Fruit fly (Drosophila melanogaster) whole organism, embryonic: ENCODE measurements around the gene thoc7.
A peak's percentile ranks its signal among the peaks of the same experiment; 100 is the strongest.

Experiments used
- Adf1 ChIP-seq: fragments of 200-800 bp; sonication (Bioruptor generic); IDR thresholded peaks from 2 replicates; pipeline ENCODE4 v1.3.6; 2022; ENCODE audit warnings: missing biosample characterization, missing genetic modification characterization
- Asciz ChIP-seq: fragments of 200-800 bp; sonication (Bioruptor generic); optimal IDR thresholded peaks from 2 replicates; lab custom pipeline; 2017; ENCODE audit warnings: missing biosample characterization, mild to moderate bottlenecking, missing genetic modification characterization, missing genetic modification reagents
- CG10366 ChIP-seq: fragments of 200-800 bp; sonication (Bioruptor generic); IDR thresholded peaks from 2 replicates; pipeline ENCODE4 v1.3.6; 2022; ENCODE audit warnings: missing biosample characterization, missing genetic modification characterization
- CG13287 ChIP-seq: fragments of 200-800 bp; sonication (Bioruptor generic); IDR thresholded peaks from 2 replicates; pipeline ENCODE4 v1.3.6; 2022; ENCODE audit warnings: missing biosample characterization, missing genetic modification characterization; ENCODE audit not compliant: partially characterized antibody
- CG15073 ChIP-seq: fragments of 200-800 bp; sonication (Bioruptor generic); optimal IDR thresholded peaks from 2 replicates; lab custom pipeline; 2016; ENCODE audit warnings: missing biosample characterization, missing genetic modification characterization
- CG1529 ChIP-seq: fragments of 200-800 bp; sonication (Bioruptor generic); optimal IDR thresholded peaks from 3 replicates; lab custom pipeline; 2018; ENCODE audit warnings: missing biosample characterization, missing genetic modification characterization
- CG2129 ChIP-seq: fragments of 200-800 bp; sonication (Bioruptor generic); IDR thresholded peaks from 2 replicates; pipeline ENCODE4 v1.3.6; 2022; ENCODE audit warnings: missing biosample characterization, missing genetic modification characterization; ENCODE audit not compliant: partially characterized antibody
- CG30020 ChIP-seq: fragments of 200-800 bp; optimal IDR thresholded peaks from 2 replicates; lab custom pipeline; 2019; ENCODE audit warnings: missing biosample characterization, mild to moderate bottlenecking, missing genetic modification characterization, moderate library complexity
- CG31224 ChIP-seq: fragments of 200-800 bp; sonication (Bioruptor generic); IDR thresholded peaks from 2 replicates; pipeline ENCODE4 v1.3.6; 2022; ENCODE audit warnings: missing biosample characterization, missing genetic modification characterization
- CG31441 ChIP-seq: fragments of 200-800 bp; sonication (Bioruptor generic); IDR thresholded peaks from 2 replicates; pipeline ENCODE4 v1.3.6; 2022; ENCODE audit warnings: missing biosample characterization, missing genetic modification characterization
- CG32772 ChIP-seq: fragments of 200-800 bp; sonication (Bioruptor generic); IDR thresholded peaks from 2 replicates; pipeline ENCODE4 v1.3.6; 2022; ENCODE audit warnings: missing biosample characterization, missing genetic modification characterization
- CG4328 ChIP-seq: fragments of 200-800 bp; sonication (Bioruptor generic); optimal IDR thresholded peaks from 3 replicates; lab custom pipeline; 2017; ENCODE audit warnings: missing biosample characterization, missing genetic modification reagents, missing genetic modification characterization
- CG4854 ChIP-seq: fragments of 200-800 bp; sonication (Bioruptor generic); optimal IDR thresholded peaks from 2 replicates; lab custom pipeline; 2016; ENCODE audit warnings: missing biosample characterization, missing genetic modification characterization, inconsistent platforms
- CG8089 ChIP-seq: fragments of 200-800 bp; sonication (Bioruptor generic); optimal IDR thresholded peaks from 3 replicates; lab custom pipeline; 2016; ENCODE audit warnings: missing biosample characterization, missing genetic modification characterization
- CG9437 ChIP-seq: fragments of 200-800 bp; sonication (Bioruptor generic); optimal IDR thresholded peaks from 2 replicates; lab custom pipeline; 2018; ENCODE audit warnings: missing biosample characterization, mild to moderate bottlenecking, missing genetic modification characterization
- CG9797 ChIP-seq: fragments of 200-800 bp; sonication (Bioruptor generic); optimal IDR thresholded peaks from 3 replicates; lab custom pipeline; 2018; ENCODE audit warnings: missing biosample characterization, mild to moderate bottlenecking, missing genetic modification characterization
- Camta ChIP-seq: fragments of 200-800 bp; sonication (Bioruptor generic); optimal IDR thresholded peaks from 2 replicates; lab custom pipeline; 2016; ENCODE audit warnings: missing biosample characterization, missing genetic modification characterization
- E2f2 ChIP-seq: fragments of 200-800 bp; sonication (Bioruptor generic); IDR thresholded peaks from 2 replicates; pipeline ENCODE4 v1.3.6; 2022; ENCODE audit warnings: missing biosample characterization, missing genetic modification characterization
- Fer2 ChIP-seq: fragments of 200-800 bp; sonication (Bioruptor generic); optimal IDR thresholded peaks from 2 replicates; lab custom pipeline; 2018; ENCODE audit warnings: missing biosample characterization, mild to moderate bottlenecking, missing genetic modification characterization, moderate library complexity
- GATAe ChIP-seq: fragments of 200-800 bp; sonication (Bioruptor generic); conservative IDR thresholded peaks from 2 replicates; pipeline ENCODE4 v1.3.6; 2022; ENCODE audit warnings: missing biosample characterization, missing genetic modification characterization
- Gug ChIP-seq: fragments of 200-800 bp; sonication (Bioruptor generic); IDR thresholded peaks from 4 replicates; pipeline ENCODE4 v1.3.6; 2022; ENCODE audit warnings: missing biosample characterization, missing genetic modification characterization
- Hey ChIP-seq: fragments of 200-800 bp; sonication (Bioruptor generic); optimal IDR thresholded peaks from 3 replicates; lab custom pipeline; 2018; ENCODE audit warnings: missing biosample characterization, mild to moderate bottlenecking, missing genetic modification characterization
- Hr51 ChIP-seq, 2 experiments: fragments of 200-800 bp; sonication (Bioruptor generic); optimal IDR thresholded peaks; 2 replicates in 1 of 2; 3 replicates in 1 of 2; lab custom pipeline; 2016 to 2018; ENCODE audit warnings: missing biosample characterization in 2 of 2, missing genetic modification characterization in 2 of 2, mild to moderate bottlenecking in 1 of 2, moderate library complexity in 1 of 2
- Mes4 ChIP-seq: fragments of 200-800 bp; sonication (Bioruptor generic); optimal IDR thresholded peaks from 2 replicates; lab custom pipeline; 2016; ENCODE audit warnings: missing biosample characterization, missing genetic modification characterization
- Poxn ChIP-seq: fragments of 200-800 bp; sonication (Bioruptor generic); IDR thresholded peaks from 2 replicates; pipeline ENCODE4 v1.3.6; 2022; ENCODE audit warnings: missing biosample characterization, missing genetic modification characterization
- Stat92E ChIP-seq, 3 experiments: fragments of >200 bp in 2 of 3; fragments of 200-800 bp in 1 of 3; sonication (Bioruptor generic) in 1 of 3; optimal IDR thresholded peaks; 2 replicates each; lab custom pipeline; 2017 to 2019; ENCODE audit warnings: missing biosample characterization in 3 of 3, missing genetic modification characterization in 3 of 3, mild to moderate bottlenecking in 1 of 3, moderate library complexity in 1 of 3
- TFAM ChIP-seq: fragments of 200-800 bp; sonication (Bioruptor generic); optimal IDR thresholded peaks from 2 replicates; lab custom pipeline; 2017; ENCODE audit warnings: missing biosample characterization, missing genetic modification characterization, inconsistent platforms
- ab ChIP-seq: fragments of 200-800 bp; sonication (Bioruptor generic); optimal IDR thresholded peaks from 2 replicates; lab custom pipeline; 2016; ENCODE audit warnings: missing biosample characterization, missing genetic modification characterization
- bcd ChIP-seq: fragments of 200-800 bp; sonication (Bioruptor generic); optimal IDR thresholded peaks from 2 replicates; lab custom pipeline; 2017; ENCODE audit warnings: missing biosample characterization, mild to moderate bottlenecking, missing genetic modification characterization
- bsh ChIP-seq, 2 experiments: fragments of 200-800 bp; sonication (Bioruptor generic); optimal IDR thresholded peaks; 2 replicates each; lab custom pipeline; 2017 to 2018; ENCODE audit warnings: mild to moderate bottlenecking in 2 of 2, missing biosample characterization in 2 of 2, missing genetic modification characterization in 2 of 2, moderate library complexity in 1 of 2
- cg ChIP-seq: fragments of 200-800 bp; sonication (Bioruptor generic); optimal IDR thresholded peaks from 3 replicates; lab custom pipeline; 2019; ENCODE audit warnings: missing biosample characterization, mild to moderate bottlenecking, missing genetic modification characterization, moderate library complexity
- crc ChIP-seq: fragments of 200-800 bp; sonication (Bioruptor generic); optimal IDR thresholded peaks from 2 replicates; lab custom pipeline; 2016; ENCODE audit warnings: missing biosample characterization, missing genetic modification characterization
- croc ChIP-seq: fragments of 200-800 bp; sonication (Bioruptor generic); conservative IDR thresholded peaks from 3 replicates; pipeline ENCODE4 v1.3.6; 2022; ENCODE audit warnings: missing biosample characterization, missing genetic modification characterization
- crol ChIP-seq: fragments of 200-800 bp; sonication (Bioruptor generic); IDR thresholded peaks from 2 replicates; pipeline ENCODE4 v1.3.6; 2022; ENCODE audit warnings: missing biosample characterization, missing genetic modification characterization
- ftz-f1 ChIP-seq: fragments of 200-800 bp; sonication (Bioruptor generic); optimal IDR thresholded peaks from 2 replicates; lab custom pipeline; 2016; ENCODE audit warnings: missing biosample characterization, missing genetic modification characterization
- gcm ChIP-seq: fragments of 200-800 bp; sonication (Bioruptor generic); optimal IDR thresholded peaks from 2 replicates; lab custom pipeline; 2019; ENCODE audit warnings: missing biosample characterization, mild to moderate bottlenecking, missing genetic modification characterization, moderate library complexity
- gem ChIP-seq: fragments of 200-800 bp; sonication (Bioruptor generic); optimal IDR thresholded peaks from 2 replicates; lab custom pipeline; 2019; ENCODE audit warnings: missing biosample characterization, mild to moderate bottlenecking, missing genetic modification characterization, moderate library complexity
- gt ChIP-seq: fragments of 200-800 bp; sonication (Bioruptor generic); IDR thresholded peaks from 2 replicates; pipeline ENCODE4 v1.3.6; 2022; ENCODE audit warnings: missing biosample characterization, missing genetic modification characterization
- ham ChIP-seq: fragments of 200-800 bp; sonication (Bioruptor generic); IDR thresholded peaks from 2 replicates; pipeline ENCODE4 v1.3.6; 2022; ENCODE audit warnings: missing biosample characterization, missing genetic modification characterization
- jing ChIP-seq: fragments of 200-800 bp; sonication (Bioruptor generic); optimal IDR thresholded peaks from 2 replicates; lab custom pipeline; 2018; ENCODE audit warnings: missing biosample characterization, mild to moderate bottlenecking, missing genetic modification characterization
- nerfin-2 ChIP-seq: fragments of 200-800 bp; sonication (Bioruptor generic); IDR thresholded peaks from 2 replicates; pipeline ENCODE4 v1.3.6; 2022; ENCODE audit warnings: missing biosample characterization, missing genetic modification characterization; ENCODE audit not compliant: partially characterized antibody
- odd ChIP-seq: fragments of 200-800 bp; sonication (Bioruptor generic); optimal IDR thresholded peaks from 2 replicates; lab custom pipeline; 2017; ENCODE audit warnings: missing biosample characterization, mild to moderate bottlenecking, missing genetic modification characterization
- pb ChIP-seq: fragments of 200-800 bp; sonication (Bioruptor generic); optimal IDR thresholded peaks from 3 replicates; lab custom pipeline; 2016; ENCODE audit warnings: missing biosample characterization, missing genetic modification characterization
- scrt ChIP-seq: fragments of 200-800 bp; sonication (Bioruptor generic); optimal IDR thresholded peaks from 2 replicates; lab custom pipeline; 2018; ENCODE audit warnings: missing biosample characterization, mild to moderate bottlenecking, missing genetic modification characterization, moderate library complexity
- sqz ChIP-seq: fragments of 200-800 bp; sonication (Bioruptor generic); optimal IDR thresholded peaks from 3 replicates; lab custom pipeline; 2018; ENCODE audit warnings: missing biosample characterization, mild to moderate bottlenecking, missing genetic modification characterization
- wdn ChIP-seq: fragments of 200-800 bp; sonication (Bioruptor generic); IDR thresholded peaks from 2 replicates; pipeline ENCODE4 v1.3.6; 2022; ENCODE audit warnings: missing biosample characterization, missing genetic modification characterization
- wek ChIP-seq: fragments of 200-800 bp; sonication (Bioruptor generic); optimal IDR thresholded peaks from 3 replicates; lab custom pipeline; 2018; ENCODE audit warnings: missing biosample characterization, mild to moderate bottlenecking, missing genetic modification characterization, moderate library complexity
- yki ChIP-seq: fragments of >200 bp; optimal IDR thresholded peaks from 3 replicates; lab custom pipeline; 2018

The thoc7 gene

DNA sequence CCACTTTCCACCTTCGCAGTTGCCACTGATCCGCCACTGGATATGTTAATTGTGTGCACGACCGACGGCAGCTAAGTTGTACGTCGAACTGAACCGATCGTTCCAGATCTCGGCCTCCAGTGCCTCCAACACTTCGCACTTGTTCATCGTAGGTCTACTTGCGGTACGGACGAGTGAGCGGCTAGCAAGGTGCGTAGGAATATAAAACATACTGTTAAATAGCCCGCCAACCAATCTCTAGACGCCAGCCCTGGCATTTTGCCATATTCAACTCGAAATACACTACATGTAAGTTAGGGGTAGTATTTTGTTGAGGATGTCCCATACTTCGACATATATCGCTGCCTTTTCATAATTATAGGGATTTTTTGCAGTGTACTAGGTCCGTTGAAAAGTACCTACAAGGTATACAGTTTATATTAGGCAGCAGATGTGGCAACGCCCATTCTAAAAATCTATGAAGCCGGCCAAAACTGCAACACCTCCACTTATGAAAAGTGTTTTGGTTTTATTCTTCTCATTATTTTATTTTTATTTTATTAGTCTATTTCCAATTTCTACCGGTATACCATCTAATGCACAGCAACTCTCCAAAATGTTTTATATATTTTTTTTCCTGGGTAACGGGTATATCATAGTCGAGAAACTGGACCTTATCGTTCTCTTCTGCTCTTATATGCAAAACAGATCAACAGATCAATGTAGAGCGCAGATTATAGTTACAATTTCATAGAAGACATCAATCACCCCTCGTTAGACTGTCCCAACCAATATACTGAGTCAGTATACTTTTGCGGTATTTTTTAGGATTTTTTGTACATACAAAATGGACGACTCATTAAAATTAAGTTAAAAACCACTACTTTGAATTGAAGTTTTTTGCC, 10.8 kb upstream of the thoc7 start, which contains the start of the genes pyx and CG33229 (continued):
- TF ChIP-seq Hr51 (GFP tag; optimal IDR thresholded peaks at IDR 0.05; lab: Kevin White, UChicago): peak; percentile 71 to 84
- no peak; the same call in 1 of the 2 replicates for TF ChIP-seq gt (GFP tag; lab: Robert Waterston, UW)
- TF ChIP-seq CG15073 (GFP tag; lab: Kevin White, UChicago): peak; percentile 51
- peak; percentile 80 for TF ChIP-seq CG4854 (GFP tag; lab: Kevin White, UChicago)
- peak; percentile 31 for TF ChIP-seq TFAM (GFP tag; lab: Kevin White, UChicago)
- peak; percentile 47 for TF ChIP-seq CG1529 (GFP tag; lab: Kevin White, UChicago)
- no peak for TF ChIP-seq GATAe (GFP tag; lab: Robert Waterston, UW)
- TF ChIP-seq wek (GFP tag; lab: Kevin White, UChicago): peak; percentile 98
- peak; percentile 80; the same call in 1 of the 2 replicates for TF ChIP-seq CG31441 (GFP tag; lab: Robert Waterston, UW)
- peak; percentile 59 for TF ChIP-seq CG30020 (tag; lab: Kevin White, UChicago)
- TF ChIP-seq bsh (GFP tag; optimal IDR thresholded peaks at IDR 0.05; lab: Kevin White, UChicago): peak; percentile 46 to 75
- peak; percentile 80 for TF ChIP-seq Camta (GFP tag; lab: Kevin White, UChicago)
- 0 out of 2 replicates have a peak, but pooled peaks have one; percentile 6 for TF ChIP-seq crol (GFP tag; lab: Robert Waterston, UW)
- peak; percentile 20 for TF ChIP-seq CG9797 (GFP tag; lab: Kevin White, UChicago)
- TF ChIP-seq cg (GFP tag; lab: Kevin White, UChicago): no peak
- TF ChIP-seq bcd (GFP tag; lab: Kevin White, UChicago): peak; percentile 86
- TF ChIP-seq CG2129 (GFP tag; lab: Robert Waterston, UW): no peak
- TF ChIP-seq E2f2 (GFP tag; lab: Robert Waterston, UW): peak; percentile 93
- peak; percentile 40; the same call in 1 of the 2 replicates for TF ChIP-seq Poxn
- TF ChIP-seq ftz-f1 (GFP tag; lab: Kevin White, UChicago): peak; percentile 27
- peak; percentile 18; the same call in 1 of the 2 replicates for TF ChIP-seq ham
- TF ChIP-seq crc (GFP tag; lab: Kevin White, UChicago): peak; percentile 60
- TF ChIP-seq nerfin-2: no peak
- TF ChIP-seq gem (tag; lab: Kevin White, UChicago): peak; percentile 91
- TF ChIP-seq Asciz (GFP tag; lab: Kevin White, UChicago): peak; percentile 64
- peak; percentile 75 for TF ChIP-seq wdn
- TF ChIP-seq jing (GFP tag; lab: Kevin White, UChicago): no peak
- TF ChIP-seq scrt (GFP tag; lab: Kevin White, UChicago): peak; percentile 70
- peak; percentile 66 for TF ChIP-seq CG8089
- TF ChIP-seq Gug (GFP tag; lab: Robert Waterston, UW): peak; percentile 83
- peak; percentile 79 for TF ChIP-seq CG31224 (GFP tag; lab: Robert Waterston, UW)
- peak; percentile 80 for TF ChIP-seq CG10366 (GFP tag; lab: Robert Waterston, UW)
- peak; percentile 45 for TF ChIP-seq odd (GFP tag; lab: Kevin White, UChicago)
- TF ChIP-seq CG13287 (GFP tag; lab: Robert Waterston, UW): peak; percentile 28; the same call in 1 of the 2 replicates
- TF ChIP-seq Hey (tag; lab: Kevin White, UChicago): peak; percentile 44
- TF ChIP-seq pb (GFP tag; lab: Kevin White, UChicago): peak; percentile 44
- peak; percentile 47 for TF ChIP-seq gcm (GFP tag; lab: Kevin White, UChicago)
- TF ChIP-seq CG9437 (GFP tag; lab: Kevin White, UChicago): peak; percentile 83
- peak; percentile 56; the same call in 1 of the 3 replicates for TF ChIP-seq croc (GFP tag; lab: Robert Waterston, UW)
- peak; percentile 77 for TF ChIP-seq CG4328
- peak; percentile 57 for TF ChIP-seq Mes4 (GFP tag; lab: Kevin White, UChicago)
- peak; percentile 76 for TF ChIP-seq Fer2 (tag; lab: Kevin White, UChicago)
- TF ChIP-seq ab (GFP tag; lab: Kevin White, UChicago): peak; percentile 75
- no peak for TF ChIP-seq yki (lab: Kevin White, UChicago)
- no peak for TF ChIP-seq Stat92E (GFP tag; optimal IDR thresholded peaks at IDR 0.05; lab: Kevin White, UChicago)
- peak; percentile 24 for TF ChIP-seq sqz
- TF ChIP-seq CG32772: peak; percentile 74; the same call in 1 of the 2 replicates
- TF ChIP-seq Adf1: no peak
